Worm (Caenorhabditis elegans) whole organism, late embryonic: ENCODE data around the gene smex-2.

Experiments
- Y22D7AL.16 ChIP-seq: sonication (generic microtip); optimal IDR thresholded peaks from 2 replicates; lab custom pipeline; 2016; ENCODE audit warnings: missing genetic modification characterization, missing compliant biosample characterization
- ama-1 ChIP-seq: fragments of 150-350 bp; optimal IDR thresholded peaks from 2 replicates; lab custom pipeline; 2014
- lim-6 ChIP-seq: sonication (generic microtip); optimal IDR thresholded peaks from 2 replicates; lab custom pipeline; 2016; ENCODE audit warnings: missing genetic modification characterization, missing compliant biosample characterization
- nhr-232 ChIP-seq: sonication (generic microtip); optimal IDR thresholded peaks from 2 replicates; lab custom pipeline; 2016; ENCODE audit warnings: missing genetic modification characterization, missing compliant biosample characterization

DNA sequence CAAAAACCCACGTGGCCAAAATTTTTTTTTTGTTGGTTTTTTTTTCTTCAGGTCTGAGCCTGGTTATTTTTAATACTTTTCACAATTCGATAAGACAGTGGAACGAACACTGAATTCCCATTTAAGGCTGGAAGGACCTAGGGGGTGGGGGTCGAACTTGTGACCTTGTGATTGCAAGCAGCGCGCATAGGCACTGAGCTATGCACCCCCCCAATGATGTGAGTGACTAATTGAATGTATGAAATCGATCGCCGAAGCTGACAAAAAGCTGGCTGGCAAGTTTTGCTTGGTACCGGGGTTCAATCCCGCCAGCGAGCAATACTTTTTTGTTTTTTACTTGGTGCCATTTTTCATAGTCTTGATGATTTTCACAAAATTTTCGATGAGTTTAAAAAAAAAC, 40.4 kb downstream of the smex-2 start:
- no peak for TF ChIP-seq Y22D7AL.16 (tag; lab: Kevin White, UChicago)
- TF ChIP-seq nhr-232 = no peak
- no peak for TF ChIP-seq ama-1 (lab: Kevin White, UChicago)
- no peak for TF ChIP-seq lim-6 (tag; lab: Kevin White, UChicago)
